Worm (Caenorhabditis elegans) whole organism, young adult: ENCODE results near the gene F20B6.9.

ENCODE experiments used
- bed-2 ChIP-seq: fragments of 200-800 bp; sonication (Bioruptor generic); IDR thresholded peaks from 2 replicates; pipeline ENCODE4 v1.3.6; 2022; ENCODE audit warnings: missing genetic modification reagents, missing genetic modification characterization, missing compliant biosample characterization
- ekl-4 ChIP-seq: fragments of 200-800 bp; sonication (Bioruptor generic); IDR thresholded peaks from 2 replicates; pipeline ENCODE4 v1.3.6; 2022; ENCODE audit warnings: missing genetic modification reagents, missing genetic modification characterization, missing compliant biosample characterization
- hlh-26 ChIP-seq: fragments of 200-800 bp; sonication (Bioruptor generic); conservative IDR thresholded peaks from 2 replicates; pipeline ENCODE4 v1.3.6; 2022; ENCODE audit warnings: missing genetic modification reagents, missing genetic modification characterization, missing compliant biosample characterization
- lag-1 ChIP-seq: fragments of 200-800 bp; sonication (Bioruptor generic); IDR thresholded peaks from 2 replicates; pipeline ENCODE4 v1.3.6; 2022; ENCODE audit warnings: missing genetic modification reagents, missing genetic modification characterization, missing compliant biosample characterization
- madf-3 ChIP-seq: fragments of 200-800 bp; sonication (Bioruptor generic); IDR thresholded peaks from 2 replicates; pipeline ENCODE4 v1.3.6; 2022; ENCODE audit warnings: missing genetic modification reagents, missing genetic modification characterization, missing compliant biosample characterization
- nfyb-1 ChIP-seq: fragments of 200-800 bp; sonication (Bioruptor generic); IDR thresholded peaks from 2 replicates; pipeline ENCODE4 v1.3.6; 2022; ENCODE audit warnings: missing genetic modification reagents, missing genetic modification characterization, missing compliant biosample characterization
- rpc-1 ChIP-seq, 2 experiments: fragments of 150-350 bp in 1 of 2; sonication (generic microtip) in 1 of 2; optimal IDR thresholded peaks; 2 replicates each; lab custom pipeline; 2014 to 2018; ENCODE audit warnings: missing biosample characterization in 1 of 2, missing genetic modification characterization in 1 of 2, missing genetic modification reagents in 1 of 2, missing genotype in 1 of 2
- snpc-1.3 ChIP-seq: sonication (generic microtip); optimal IDR thresholded peaks from 2 replicates; lab custom pipeline; 2017; ENCODE audit warnings: missing genetic modification characterization, mild to moderate bottlenecking, missing compliant biosample characterization, antibody characterized with exemption, moderate library complexity, missing genotype, missing genetic modification reagents; ENCODE audit not compliant: insufficient read depth
- tbp1 ChIP-seq: fragments of 200-800 bp; sonication (Bioruptor generic); optimal IDR thresholded peaks from 2 replicates; lab custom pipeline; 2018; ENCODE audit warnings: mild to moderate bottlenecking, missing genetic modification characterization, missing compliant biosample characterization
- ztf-28 ChIP-seq: fragments of 200-800 bp; sonication (Bioruptor generic); IDR thresholded peaks from 2 replicates; pipeline ENCODE4 v1.3.6; 2022; ENCODE audit warnings: missing genetic modification reagents, missing genetic modification characterization, missing compliant biosample characterization

- TF ChIP-seq lag-1 (GFP tag; lab: Robert Waterston, UW) (no peak), tbp1 (GFP tag; lab: Kevin White, UChicago) (peak; percentile 55), nfyb-1 (GFP tag; lab: Robert Waterston, UW) (peak; percentile 11; the same call in 1 of the 2 replicates), ekl-4 (GFP tag; lab: Robert Waterston, UW) (no peak), snpc-1.3 (tag; lab: Kevin White, UChicago) (no peak), madf-3 (GFP tag; lab: Robert Waterston, UW) (no peak), bed-2 (GFP tag; lab: Robert Waterston, UW) (no peak), ztf-28 (GFP tag; lab: Robert Waterston, UW) (no peak), hlh-26 (GFP tag; lab: Robert Waterston, UW) (no peak), rpc-1 (optimal IDR thresholded peaks at IDR 0.05; lab: Kevin White, UChicago) (no peak), rpc-1 (tag; optimal IDR thresholded peaks at IDR 0.05; lab: Kevin White, UChicago) (no peak)
Observed at ce11 chrX:4208495-4208894, 1.2 kb upstream of the F20B6.9 start.
